Worm (Caenorhabditis elegans): ENCODE data around the gene str-199.

- no peak for TF ChIP-seq ceh-34 (tag; optimal IDR thresholded peaks at IDR 0.05)
- no peak for TF ChIP-seq pha-4 (tag; optimal IDR thresholded peaks at IDR 0.05)
These were observed 8.6 kb upstream of the str-199 start, which contains the start of gene srz-96 for ce11 chrV:17198926-17199325.

Measured in whole organism, late embryonic.